2 worm cellular contexts compared by ENCODE assay signal in genomic region chrII:11690868-11691267, ce11.
A peak's percentile ranks its signal among the peaks of the same experiment; 100 is the strongest.
TF ChIP-seq lines count a peak whose summit lies in the region.

No protein-coding gene starts in this region.

TF ChIP-seq in whole organism, L4 larva, 104 proteins besides CTCF, POLR2A, EP300 and RAD21:
- TF ChIP-seq nhr-6 (tag; optimal IDR thresholded peaks at IDR 0.05; lab: Kevin White, UChicago) (no peak), snpc-1.2 (GFP tag; IDR thresholded peaks at IDR 0.05; lab: Robert Waterston, UW) (no peak), duxl-1 (tag; optimal IDR thresholded peaks at IDR 0.05; lab: Kevin White, UChicago; ENCODE audit: poor library complexity) (no peak), set-16 (GFP tag; IDR thresholded peaks at IDR 0.05; lab: Robert Waterston, UW) (peak; percentile 38), ctbp-1 (GFP tag; IDR thresholded peaks at IDR 0.05; lab: Robert Waterston, UW) (0 out of 2 replicates have a peak, but pooled peaks have one; percentile 16), D1046.2 (GFP tag; IDR thresholded peaks at IDR 0.05; lab: Robert Waterston, UW) (peak; percentile 81; the same call in 1 of the 2 replicates), aly-2 (tag; optimal IDR thresholded peaks at IDR 0.05; lab: Kevin White, UChicago) (peak; percentile 48), ztf-11 (tag; optimal IDR thresholded peaks at IDR 0.05; lab: Kevin White, UChicago) (no peak), ZK337.2 (GFP tag; IDR thresholded peaks at IDR 0.05; lab: Robert Waterston, UW) (no peak), unc-62 (GFP tag; optimal IDR thresholded peaks at IDR 0.05 in 1 of 2; lab: Kevin White, UChicago) (peak in 1 of 2 experiments; percentile 56), unc-62 (tag; optimal IDR thresholded peaks at IDR 0.05; lab: Kevin White, UChicago) (no peak), T20F7.1 (GFP tag; optimal IDR thresholded peaks at IDR 0.05; lab: Kevin White, UChicago) (no peak), cey-2 (tag; optimal IDR thresholded peaks at IDR 0.05; lab: Kevin White, UChicago; ENCODE audit: borderline replicate concordance, insufficient read depth) (no peak), lir-3 (tag; optimal IDR thresholded peaks at IDR 0.05; lab: Kevin White, UChicago) (no peak)
TF ChIP-seq in whole organism, L4 larva: peak in this region for 5.

TF ChIP-seq in whole organism, young adult, 124 proteins besides CTCF, POLR2A, EP300 and RAD21:
- TF ChIP-seq snpc-1.3 (tag; optimal IDR thresholded peaks at IDR 0.05; lab: Kevin White, UChicago; ENCODE audit: insufficient read depth) (no peak), zfh-2 (GFP tag; conservative IDR thresholded peaks at IDR 0.05; lab: Robert Waterston, UW) (peak; percentile 71), nfya-1 (tag; optimal IDR thresholded peaks at IDR 0.05; lab: Kevin White, UChicago; ENCODE audit: borderline replicate concordance, insufficient read depth) (no peak), lin-35 (GFP tag; optimal IDR thresholded peaks at IDR 0.05; lab: Kevin White, UChicago) (no peak), ztf-25 (GFP tag; IDR thresholded peaks at IDR 0.05; lab: Robert Waterston, UW) (0 out of 2 replicates have a peak, but pooled peaks have one; percentile 46), bed-1 (GFP tag; IDR thresholded peaks at IDR 0.05; lab: Robert Waterston, UW) (no peak), ceh-91 (GFP tag; IDR thresholded peaks at IDR 0.05; lab: Robert Waterston, UW) (no peak), B0336.3 (GFP tag; IDR thresholded peaks at IDR 0.05; lab: Robert Waterston, UW) (peak; percentile 76), efl-1 (GFP tag; optimal IDR thresholded peaks at IDR 0.05; lab: Kevin White, UChicago) (no peak), tbx-9 (tag; optimal IDR thresholded peaks at IDR 0.05; lab: Kevin White, UChicago; ENCODE audit: borderline replicate concordance) (no peak), sea-2 (GFP tag; IDR thresholded peaks at IDR 0.05; lab: Robert Waterston, UW) (no peak), hmg-1.2 (GFP tag; IDR thresholded peaks at IDR 0.05; lab: Robert Waterston, UW) (0 out of 2 replicates have a peak, but pooled peaks have one; percentile 6), K12H6.12 (tag; optimal IDR thresholded peaks at IDR 0.05; lab: Kevin White, UChicago) (no peak), somi-1 (GFP tag; optimal IDR thresholded peaks at IDR 0.05; lab: Kevin White, UChicago) (no peak), attf-6 (GFP tag; IDR thresholded peaks at IDR 0.05; lab: Robert Waterston, UW) (0 out of 2 replicates have a peak, but pooled peaks have one; percentile 23), Y53G8AR.9 (GFP tag; conservative IDR thresholded peaks at IDR 0.05; lab: Robert Waterston, UW) (no peak), xnd-1 (tag; optimal IDR thresholded peaks at IDR 0.05; lab: Kevin White, UChicago) (no peak), nhr-179 (tag; optimal IDR thresholded peaks at IDR 0.05; lab: Kevin White, UChicago) (no peak), unc-62 (GFP tag; optimal IDR thresholded peaks at IDR 0.05; lab: Kevin White, UChicago) (no peak), attf-5 (GFP tag; optimal IDR thresholded peaks at IDR 0.05; lab: Kevin White, UChicago) (peak; percentile 0), F57C9.4 (tag; optimal IDR thresholded peaks at IDR 0.05; lab: Kevin White, UChicago) (no peak), madf-8 (GFP tag; conservative IDR thresholded peaks at IDR 0.05; lab: Robert Waterston, UW) (no peak), zim-3 (tag; optimal IDR thresholded peaks at IDR 0.05; lab: Kevin White, UChicago) (peak; percentile 9), cebp-1 (GFP tag; IDR thresholded peaks at IDR 0.05; lab: Robert Waterston, UW) (no peak), cebp-1 (tag; optimal IDR thresholded peaks at IDR 0.05; lab: Kevin White, UChicago) (peak; percentile 5), Y67H2A.10 (GFP tag; conservative IDR thresholded peaks at IDR 0.05; lab: Robert Waterston, UW) (no peak), athp-1 (tag; optimal IDR thresholded peaks at IDR 0.05; lab: Kevin White, UChicago) (peak; percentile 27), ceh-58 (GFP tag; IDR thresholded peaks at IDR 0.05; lab: Robert Waterston, UW) (no peak), lsl-1 (GFP tag; optimal IDR thresholded peaks at IDR 0.05; lab: Kevin White, UChicago) (no peak), madf-6 (GFP tag; IDR thresholded peaks at IDR 0.05; lab: Robert Waterston, UW) (peak; percentile 44), unc-130 (GFP tag; optimal IDR thresholded peaks at IDR 0.05; lab: Kevin White, UChicago) (no peak), rec-8 (tag; optimal IDR thresholded peaks at IDR 0.05; lab: Kevin White, UChicago) (no peak), chd-7 (tag; optimal IDR thresholded peaks at IDR 0.05; lab: Kevin White, UChicago) (no peak), ztf-6 (GFP tag; IDR thresholded peaks at IDR 0.05; lab: Robert Waterston, UW) (no peak), Y56A3A.18 (GFP tag; IDR thresholded peaks at IDR 0.05; lab: Robert Waterston, UW) (no peak), ztf-18 (tag; optimal IDR thresholded peaks at IDR 0.05; lab: Kevin White, UChicago) (no peak), Y79H2A.3 (GFP tag; conservative IDR thresholded peaks at IDR 0.05; lab: Robert Waterston, UW) (0 out of 2 replicates have a peak, but pooled peaks have one; percentile 8), nhr-27 (tag; optimal IDR thresholded peaks at IDR 0.05; lab: Kevin White, UChicago) (no peak), gei-17 (GFP tag; optimal IDR thresholded peaks at IDR 0.05; lab: Kevin White, UChicago) (no peak), ekl-4 (GFP tag; IDR thresholded peaks at IDR 0.05; lab: Robert Waterston, UW) (0 out of 2 replicates have a peak, but pooled peaks have one; percentile 17), F52B5.7 (tag; optimal IDR thresholded peaks at IDR 0.05; lab: Kevin White, UChicago) (peak; percentile 46), hmg-20 (GFP tag; IDR thresholded peaks at IDR 0.05; lab: Robert Waterston, UW) (no peak), ets-4 (GFP tag; optimal IDR thresholded peaks at IDR 0.05; lab: Kevin White, UChicago) (no peak), hsf-1 (GFP tag; IDR thresholded peaks at IDR 0.05; lab: Robert Waterston, UW) (no peak), dpl-1 (GFP tag; optimal IDR thresholded peaks at IDR 0.05; lab: Kevin White, UChicago) (no peak), mxl-1 (tag; optimal IDR thresholded peaks at IDR 0.05; lab: Kevin White, UChicago) (no peak), aptf-2 (GFP tag; conservative IDR thresholded peaks at IDR 0.05; lab: Robert Waterston, UW) (no peak), F57A8.1 (GFP tag; optimal IDR thresholded peaks at IDR 0.05; lab: Kevin White, UChicago) (no peak), nfyb-1 (GFP tag; IDR thresholded peaks at IDR 0.05; lab: Robert Waterston, UW) (no peak), lin-40 (tag; optimal IDR thresholded peaks at IDR 0.05; lab: Kevin White, UChicago) (no peak), nfya-2 (GFP tag; IDR thresholded peaks at IDR 0.05; lab: Robert Waterston, UW) (0 out of 2 replicates have a peak, but pooled peaks have one; percentile 39)
